Worm (Caenorhabditis elegans) whole organism, L3 larva: ENCODE results near the gene R06F6.14.
A peak's percentile ranks its signal among the peaks of the same experiment; 100 is the strongest.

Experiments used
- ceh-16 ChIP-seq: sonication (generic microtip); optimal IDR thresholded peaks from 2 replicates; lab custom pipeline; 2017; ENCODE audit warnings: missing biosample characterization, missing genetic modification characterization
- ceh-28 ChIP-seq: fragments of 150-350 bp; optimal IDR thresholded peaks from 2 replicates; lab custom pipeline; 2014; ENCODE audit warnings: missing biosample characterization, missing genetic modification reagents, missing genetic modification characterization
- ceh-82 ChIP-seq: fragments of 150-350 bp; optimal IDR thresholded peaks from 2 replicates; lab custom pipeline; 2014; ENCODE audit warnings: missing biosample characterization, missing genetic modification characterization
- egl-27 ChIP-seq: sonication (generic microtip); optimal IDR thresholded peaks from 4 replicates; lab custom pipeline; 2017; ENCODE audit warnings: missing biosample characterization, missing genetic modification reagents, missing genetic modification characterization
- elt-2 ChIP-seq: sonication (generic microtip); optimal IDR thresholded peaks from 2 replicates; lab custom pipeline; 2016; ENCODE audit warnings: missing genetic modification reagents, mild to moderate bottlenecking, missing genetic modification characterization, missing compliant biosample characterization
- elt-3 ChIP-seq, 3 experiments: fragments of 150-350 bp in 1 of 3; sonication (generic microtip) in 2 of 3; optimal IDR thresholded peaks; 2 replicates in 2 of 3; 4 replicates in 1 of 3; lab custom pipeline; 2014 to 2017; ENCODE audit warnings: missing biosample characterization in 3 of 3, missing genetic modification characterization in 3 of 3
- eor-1 ChIP-seq, 2 experiments: fragments of 150-350 bp; optimal IDR thresholded peaks; 2 replicates each; lab custom pipeline; 2014 to 2018; ENCODE audit warnings: missing biosample characterization in 2 of 2, missing genetic modification characterization in 2 of 2
- fkh-10 ChIP-seq: sonication (generic microtip); optimal IDR thresholded peaks from 2 replicates; lab custom pipeline; 2017; ENCODE audit warnings: missing biosample characterization, missing genetic modification reagents, missing genetic modification characterization
- fkh-2 ChIP-seq: fragments of 150-350 bp; optimal IDR thresholded peaks from 2 replicates; lab custom pipeline; 2014; ENCODE audit warnings: missing biosample characterization, missing genetic modification reagents, missing genetic modification characterization
- fos-1 ChIP-seq: fragments of 150-350 bp; optimal IDR thresholded peaks from 2 replicates; lab custom pipeline; 2014; ENCODE audit warnings: missing biosample characterization, missing genetic modification characterization
- hmg-11 ChIP-seq: sonication (generic microtip); optimal IDR thresholded peaks from 2 replicates; lab custom pipeline; 2016; ENCODE audit warnings: missing genetic modification characterization, missing compliant biosample characterization
- jun-1 ChIP-seq: fragments of 150-350 bp; optimal IDR thresholded peaks from 2 replicates; lab custom pipeline; 2014; ENCODE audit warnings: missing biosample characterization, missing genetic modification reagents, missing genetic modification characterization
- lin-15B ChIP-seq: fragments of 150-350 bp; optimal IDR thresholded peaks from 2 replicates; lab custom pipeline; 2014; ENCODE audit warnings: missing biosample characterization, missing genetic modification characterization
- mdl-1 ChIP-seq: fragments of 150-350 bp; optimal IDR thresholded peaks from 2 replicates; lab custom pipeline; 2014; ENCODE audit warnings: missing biosample characterization, missing genetic modification characterization
- nfya-1 ChIP-seq: sonication (generic microtip); optimal IDR thresholded peaks from 2 replicates; lab custom pipeline; 2017; ENCODE audit warnings: missing genetic modification characterization, mild to moderate bottlenecking, missing compliant biosample characterization, antibody characterized with exemption, moderate library complexity; ENCODE audit not compliant: insufficient read depth
- nhr-11 ChIP-seq: fragments of 150-350 bp; optimal IDR thresholded peaks from 2 replicates; lab custom pipeline; 2014; ENCODE audit warnings: missing biosample characterization, missing genetic modification characterization
- nhr-12 ChIP-seq: fragments of 150-350 bp; optimal IDR thresholded peaks from 2 replicates; lab custom pipeline; 2014; ENCODE audit warnings: missing biosample characterization, missing genetic modification characterization
- nhr-23 ChIP-seq: fragments of 150-350 bp; optimal IDR thresholded peaks from 2 replicates; lab custom pipeline; 2014; ENCODE audit warnings: missing biosample characterization, missing genetic modification reagents, missing genetic modification characterization
- nhr-25 ChIP-seq: sonication (generic microtip); optimal IDR thresholded peaks from 2 replicates; lab custom pipeline; 2017; ENCODE audit warnings: missing biosample characterization, missing genetic modification characterization
- nhr-77 ChIP-seq: fragments of 150-350 bp; optimal IDR thresholded peaks from 2 replicates; lab custom pipeline; 2014; ENCODE audit warnings: missing biosample characterization, missing genetic modification characterization
- sea-2 ChIP-seq: fragments of 150-350 bp; sonication (generic microtip); optimal IDR thresholded peaks from 4 replicates; lab custom pipeline; 2014; ENCODE audit warnings: missing biosample characterization, missing genetic modification reagents, missing genetic modification characterization
- tbx-2 ChIP-seq: sonication (generic microtip); optimal IDR thresholded peaks from 2 replicates; lab custom pipeline; 2016; ENCODE audit warnings: mild to moderate bottlenecking, missing genetic modification characterization, missing compliant biosample characterization
- unc-39 ChIP-seq: sonication (generic microtip); optimal IDR thresholded peaks from 4 replicates; lab custom pipeline; 2017; ENCODE audit warnings: missing biosample characterization, missing genetic modification characterization
- zag-1 ChIP-seq: fragments of 150-350 bp; optimal IDR thresholded peaks from 2 replicates; lab custom pipeline; 2014; ENCODE audit warnings: missing biosample characterization, missing genetic modification characterization

The R06F6.14 gene

DNA sequence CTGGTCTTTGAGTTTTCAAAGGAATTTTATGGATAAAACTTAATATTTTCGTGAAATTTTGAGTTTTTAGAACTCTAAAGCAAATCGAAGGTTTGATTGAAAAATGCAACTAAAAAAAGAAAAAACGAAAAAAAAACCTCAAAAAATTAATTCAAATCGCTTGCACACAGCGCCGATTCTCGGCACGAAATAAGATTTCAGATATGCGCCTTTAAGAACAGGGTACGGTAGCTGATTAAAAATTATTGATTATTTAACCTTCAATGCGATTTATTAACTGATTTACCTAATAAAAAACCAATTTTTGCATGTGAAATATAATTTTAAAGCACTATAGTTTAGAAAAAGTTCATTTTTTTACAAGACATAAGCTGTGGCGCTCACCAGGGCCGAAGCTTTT is 43.8 kb downstream of the R06F6.14 start:
- TF ChIP-seq nhr-77 (tag; lab: Kevin White, UChicago) (no peak), nhr-25 (tag; lab: Kevin White, UChicago) (no peak), tbx-2 (tag; lab: Kevin White, UChicago) (no peak), zag-1 (no peak), ceh-16 (tag; lab: Kevin White, UChicago) (no peak), fkh-10 (GFP tag; lab: Kevin White, UChicago) (no peak), nhr-11 (no peak), lin-15B (tag; lab: Kevin White, UChicago) (no peak), sea-2 (no peak), mdl-1 (no peak), eor-1 (tag; optimal IDR thresholded peaks at IDR 0.05; lab: Kevin White, UChicago) (no peak)

DNA sequence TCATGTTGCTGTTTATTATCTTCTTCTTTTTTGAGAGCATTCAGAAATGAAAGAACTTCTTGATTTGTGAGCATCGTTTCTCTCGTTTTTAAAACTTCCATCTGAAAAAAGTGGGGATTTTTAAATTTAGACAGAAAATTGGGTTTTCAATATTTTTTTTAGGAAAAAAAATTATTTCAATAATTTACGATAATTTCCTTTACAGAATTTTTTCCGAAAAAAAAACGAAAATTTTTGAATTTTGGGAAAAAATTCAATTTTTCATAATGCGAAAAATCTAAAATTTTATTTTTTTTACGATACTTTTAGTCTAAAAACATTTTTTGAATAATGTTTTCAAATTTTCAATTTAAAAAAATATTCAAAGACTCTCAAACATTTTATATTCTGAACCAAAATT is 48.0 kb downstream of the R06F6.14 start, which contains the start of gene M106.7:
M106.7 (minus strand) TSS at position 101 of the 400 bp plus-strand sequence.
- TF ChIP-seq jun-1 (tag; lab: Kevin White, UChicago), result no peak
- no peak for TF ChIP-seq ceh-82 (tag; lab: Kevin White, UChicago)
- no peak for TF ChIP-seq fos-1 (tag; lab: Kevin White, UChicago)
- no peak for TF ChIP-seq elt-2
- TF ChIP-seq hmg-11 (tag; lab: Kevin White, UChicago), result no peak
- no peak for TF ChIP-seq ceh-28
- no peak for TF ChIP-seq egl-27
- TF ChIP-seq fkh-2 (tag; lab: Kevin White, UChicago), result no peak
- no peak for TF ChIP-seq nhr-23 (tag; lab: Kevin White, UChicago)
- no peak for TF ChIP-seq mdl-1
- TF ChIP-seq elt-3 (tag; optimal IDR thresholded peaks at IDR 0.05; lab: Kevin White, UChicago), result no peak
- TF ChIP-seq nfya-1, result no peak
- no peak for TF ChIP-seq nhr-12 (tag; lab: Kevin White, UChicago)
- TF ChIP-seq, all 47 proteins: peak for 0

DNA sequence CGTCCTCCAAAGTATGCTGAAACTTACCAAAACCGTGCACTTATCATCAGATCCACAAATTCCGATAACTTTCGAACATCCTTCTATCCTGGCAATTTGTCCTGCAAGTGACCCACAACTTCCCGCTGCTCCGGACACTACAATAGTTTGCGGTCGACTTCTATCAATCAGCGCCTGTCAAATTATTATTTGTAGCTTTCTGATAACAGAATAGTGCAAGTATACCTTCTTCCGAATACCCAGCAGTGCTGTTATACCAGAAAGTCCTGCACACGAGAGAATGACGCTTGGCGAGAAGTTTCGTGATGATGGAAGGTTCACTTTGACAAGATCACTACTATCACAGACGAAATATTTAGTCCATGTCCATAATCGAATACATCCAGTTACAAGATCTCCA is 50.3 kb downstream of the R06F6.14 start:
- TF ChIP-seq elt-2, result peak; percentile 3
- TF ChIP-seq unc-39 (tag; lab: Kevin White, UChicago), result no peak
